Fruit fly (Drosophila melanogaster) whole organism: ENCODE data around the gene Hakai.

Experiments used
- CG8478 ChIP-seq: fragments of >200 bp; optimal IDR thresholded peaks from 2 replicates; lab custom pipeline; 2018; ENCODE audit warnings: inconsistent platforms
- Dll ChIP-seq: fragments of >200 bp; optimal IDR thresholded peaks from 2 replicates; lab custom pipeline; 2017
- EcR ChIP-seq, 2 experiments: fragments of >200 bp; optimal IDR thresholded peaks; 2 replicates each; lab custom pipeline; 2017; ENCODE audit warnings: missing biosample characterization in 2 of 2, missing genetic modification characterization in 2 of 2, missing genetic modification reagents in 2 of 2
- pan ChIP-seq: fragments of >200 bp; optimal IDR thresholded peaks from 2 replicates; lab custom pipeline; 2017
- psq ChIP-seq: fragments of >200 bp; optimal IDR thresholded peaks from 2 replicates; lab custom pipeline; 2017
- usp ChIP-seq: fragments of >200 bp; optimal IDR thresholded peaks from 2 replicates; lab custom pipeline; 2017; ENCODE audit warnings: missing biosample characterization, missing genetic modification characterization, mixed read lengths

Hakai gene

dm6 chr2L:19582185-19582584, at the start of gene Hakai:
Gene Hakai, minus strand, starts transcription at chr2L:19582474.
- TF ChIP-seq usp, result no peak
- no peak for TF ChIP-seq psq
- no peak for TF ChIP-seq Dll (lab: Kevin White, UChicago)

DNA sequence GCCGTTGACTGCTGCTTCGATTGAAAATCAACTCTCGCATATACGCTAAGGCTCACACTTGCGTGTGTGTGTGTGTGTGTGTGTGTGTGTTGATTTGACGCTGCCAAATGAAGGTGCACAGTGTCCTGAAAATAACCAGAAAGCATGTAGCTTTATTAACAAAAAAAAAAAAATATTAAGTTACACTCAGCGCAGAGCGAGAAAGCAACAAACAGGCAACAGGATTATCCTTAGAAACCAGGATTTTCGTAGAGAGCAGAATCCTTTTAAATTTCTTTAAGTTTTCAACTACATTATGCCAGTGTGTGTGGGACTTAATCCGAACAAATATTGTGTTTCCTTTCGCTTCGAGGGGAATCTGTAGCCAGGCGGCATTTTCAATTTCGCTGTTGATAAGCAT, 45.7 kb upstream of the Hakai start:
- TF ChIP-seq Dll (lab: Kevin White, UChicago), result no peak
- no peak for TF ChIP-seq psq
- TF ChIP-seq EcR (GFP tag; optimal IDR thresholded peaks at IDR 0.05; lab: Kevin White, UChicago), result no peak
- no peak for TF ChIP-seq pan (lab: Kevin White, UChicago)
- no peak for TF ChIP-seq usp
- no peak for TF ChIP-seq CG8478

DNA sequence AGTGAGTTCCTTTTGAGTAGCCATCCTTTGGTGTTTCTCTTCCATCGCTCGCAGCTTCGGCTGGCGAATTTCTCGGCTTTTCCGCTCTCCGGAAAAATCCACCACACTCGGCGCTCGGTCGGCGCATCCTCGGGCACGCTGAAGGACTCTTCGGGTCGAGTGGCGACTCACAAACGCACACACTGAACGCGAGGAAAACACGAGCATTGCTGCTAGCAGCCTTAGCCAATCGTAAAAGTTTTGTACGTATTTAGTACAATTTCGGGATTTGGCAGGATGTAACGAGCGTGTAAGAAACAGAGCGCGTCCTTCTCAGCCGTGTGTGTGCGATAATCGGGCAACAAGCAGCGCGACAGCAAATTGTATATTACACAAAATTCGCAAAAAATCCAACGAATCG, 24.0 kb upstream of the Hakai start, which contains the start of gene CG46244:
Gene CG46244, plus strand, starts transcription at position 252 of the 400 bp plus-strand sequence.
- TF ChIP-seq usp (no peak), psq (no peak), pan (lab: Kevin White, UChicago) (no peak), CG8478 (no peak), Dll (lab: Kevin White, UChicago) (no peak), EcR (GFP tag; optimal IDR thresholded peaks at IDR 0.05; lab: Kevin White, UChicago) (no peak)

DNA sequence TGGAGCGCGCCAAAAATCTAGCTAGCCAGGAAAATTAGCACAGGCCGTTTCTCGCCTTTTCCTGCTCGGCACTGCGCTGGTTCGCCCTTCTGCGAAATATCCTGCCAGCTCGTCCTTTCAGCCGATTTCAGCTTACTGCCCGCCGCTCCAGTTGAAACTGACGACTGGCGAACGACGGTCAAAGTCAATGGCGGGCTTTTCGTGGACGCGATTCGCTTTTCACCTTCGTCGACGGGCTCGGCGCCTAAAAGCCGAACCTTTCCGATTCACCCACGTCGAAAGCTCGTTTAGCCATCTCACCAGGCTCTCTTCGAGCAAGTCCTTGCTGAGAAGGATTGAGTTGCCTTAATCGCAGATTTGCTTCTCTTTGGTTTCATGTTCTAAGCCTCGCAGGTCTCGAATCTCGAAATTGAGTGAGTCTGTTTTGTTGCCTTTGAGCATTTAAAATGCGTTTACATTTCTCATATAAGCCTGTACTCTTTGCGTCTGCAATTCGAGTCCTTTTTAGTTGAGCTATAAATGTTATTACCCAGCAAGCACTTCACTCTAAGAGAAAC, 23.2 kb upstream of the Hakai start:
- TF ChIP-seq psq (no peak), CG8478 (no peak), pan (lab: Kevin White, UChicago) (no peak), Dll (lab: Kevin White, UChicago) (no peak), usp (no peak)

DNA sequence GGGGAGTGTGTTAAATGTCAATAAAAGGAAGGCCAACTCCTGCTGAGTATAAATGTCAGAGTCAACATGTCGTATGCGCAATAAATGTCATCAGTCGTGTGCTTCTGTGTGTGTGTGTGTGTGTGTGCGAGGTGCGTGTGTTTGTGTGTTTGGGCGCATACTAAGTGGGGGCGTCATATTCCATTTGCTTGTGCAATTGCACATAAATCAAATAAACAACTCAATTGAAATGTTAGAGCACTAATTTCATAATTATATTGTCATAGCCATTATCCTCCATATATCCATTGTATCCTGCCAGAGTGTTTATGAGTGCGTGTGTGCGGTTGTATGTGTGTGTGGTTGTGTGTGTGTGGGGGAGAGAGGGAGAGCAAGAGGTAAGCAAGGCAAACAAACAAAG, 11.8 kb upstream of the Hakai start:
- TF ChIP-seq EcR (GFP tag; optimal IDR thresholded peaks at IDR 0.05; lab: Kevin White, UChicago), result no peak
- TF ChIP-seq psq, result no peak
- no peak for TF ChIP-seq pan (lab: Kevin White, UChicago)
- no peak for TF ChIP-seq usp
- TF ChIP-seq Dll (lab: Kevin White, UChicago), result no peak
- TF ChIP-seq CG8478, result no peak

dm6 chr2L:19590629-19591028, 8.4 kb upstream of the Hakai start:
- TF ChIP-seq EcR (GFP tag; optimal IDR thresholded peaks at IDR 0.05; lab: Kevin White, UChicago), result no peak
- no peak for TF ChIP-seq usp
- no peak for TF ChIP-seq psq
- TF ChIP-seq pan (lab: Kevin White, UChicago), result no peak
- TF ChIP-seq Dll (lab: Kevin White, UChicago), result no peak
- no peak for TF ChIP-seq CG8478

DNA sequence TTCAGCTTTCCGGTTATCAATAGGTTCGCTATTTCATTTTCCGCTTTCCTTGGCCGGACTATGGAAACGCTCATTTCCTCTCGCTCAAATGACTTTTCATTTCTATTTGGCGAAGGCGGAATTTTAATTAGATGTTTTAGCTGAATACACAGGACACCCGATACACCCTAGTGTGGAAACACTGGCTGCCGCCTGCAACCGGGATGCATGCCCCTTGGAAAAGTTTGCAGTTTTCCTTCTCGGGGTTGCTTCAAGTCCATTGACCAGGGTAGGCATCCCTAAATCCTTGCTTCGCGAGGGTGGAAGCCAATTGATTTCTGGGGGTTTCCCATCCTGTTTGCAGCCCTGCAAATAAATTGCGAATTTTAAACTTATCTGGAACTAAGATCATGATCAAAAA, 6.7 kb upstream of the Hakai start:
- no peak for TF ChIP-seq CG8478
- no peak for TF ChIP-seq EcR (GFP tag; optimal IDR thresholded peaks at IDR 0.05; lab: Kevin White, UChicago)
- TF ChIP-seq pan (lab: Kevin White, UChicago), result no peak
- TF ChIP-seq Dll (lab: Kevin White, UChicago), result no peak
- TF ChIP-seq usp, result no peak
- TF ChIP-seq psq, result no peak

- TF ChIP-seq usp (no peak), EcR (GFP tag; optimal IDR thresholded peaks at IDR 0.05; lab: Kevin White, UChicago) (no peak), CG8478 (no peak), pan (lab: Kevin White, UChicago) (no peak), Dll (lab: Kevin White, UChicago) (no peak), psq (no peak)
Observed at dm6 chr2L:19587334-19587659, 5.0 kb upstream of the Hakai start.

DNA sequence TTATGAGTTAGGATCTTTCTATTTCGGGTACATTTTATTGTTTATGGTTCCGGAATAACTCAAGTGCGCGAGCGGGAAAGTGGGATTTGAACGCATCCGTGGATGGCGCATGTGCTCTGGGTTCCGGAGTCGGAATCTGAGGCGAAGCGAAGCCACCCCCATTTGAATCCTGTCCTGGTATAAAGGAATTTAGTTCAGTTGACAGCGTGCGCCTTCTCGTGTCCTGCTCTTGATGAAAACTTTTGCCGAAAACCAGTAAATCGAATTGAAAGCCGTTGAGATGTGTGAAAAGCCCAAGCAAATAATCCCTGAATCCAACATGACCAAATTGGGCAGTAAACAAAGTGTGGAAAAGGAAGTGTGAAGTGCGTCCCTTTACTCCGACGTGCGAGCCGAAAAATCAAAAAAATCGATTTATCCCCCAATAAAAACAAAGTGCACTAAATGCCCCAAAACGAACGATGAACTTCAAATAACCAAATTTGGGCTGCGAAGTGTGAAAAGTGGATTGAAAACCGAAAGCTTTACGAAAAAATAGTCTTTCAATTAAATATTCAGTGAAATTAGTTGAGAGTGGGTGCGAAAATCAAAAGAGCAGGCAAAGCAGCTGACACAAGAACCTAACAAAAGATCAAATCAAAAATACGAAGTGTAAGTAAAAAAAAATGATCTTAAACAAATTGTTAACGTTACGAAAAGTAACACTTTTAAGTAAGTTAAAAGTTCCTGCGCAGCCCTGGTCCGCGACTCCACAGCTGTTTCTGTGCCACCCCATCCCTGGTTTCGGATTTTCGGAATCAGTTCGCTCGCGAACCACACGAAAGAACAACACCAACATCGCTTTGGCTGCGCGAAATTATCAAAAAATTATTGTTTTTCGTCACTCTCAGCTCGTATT, 4.4 kb upstream of the Hakai start, which contains the start of gene Lar:
Gene Lar, plus strand, starts transcription at position 188 of the 898 bp plus-strand sequence.
- TF ChIP-seq psq, result no peak
- no peak for TF ChIP-seq Dll (lab: Kevin White, UChicago)
- no peak for TF ChIP-seq usp
- TF ChIP-seq EcR (GFP tag; optimal IDR thresholded peaks at IDR 0.05; lab: Kevin White, UChicago), result no peak
- TF ChIP-seq pan (lab: Kevin White, UChicago), result no peak
- TF ChIP-seq CG8478, result no peak

DNA sequence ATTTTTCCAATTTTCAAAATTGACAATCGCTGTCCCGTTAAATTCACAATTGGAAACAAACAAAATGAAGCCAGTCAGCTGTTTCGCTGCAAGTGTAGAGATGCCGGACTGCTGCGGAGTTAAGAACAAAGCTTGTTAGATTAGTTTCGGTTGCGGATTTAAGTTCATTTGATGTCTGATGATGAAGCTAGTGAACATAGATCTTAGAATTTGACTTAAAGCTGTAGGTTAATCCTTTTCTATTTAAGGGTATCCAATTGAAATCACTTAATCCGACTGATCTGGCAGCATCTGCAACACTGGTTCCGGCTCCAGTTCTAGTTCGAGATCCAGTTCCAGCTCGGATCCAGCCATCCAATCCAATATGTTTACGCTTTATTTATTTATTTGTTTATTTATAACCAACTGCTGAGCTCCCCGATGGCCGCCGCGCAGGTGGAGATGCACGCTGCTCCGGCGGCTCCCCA, 1.7 kb upstream of the Hakai start, which contains the start of the genes PCNA2 and CG10366:
Gene PCNA2, minus strand, starts transcription at position 65 of the 467 bp plus-strand sequence.
Gene CG10366, plus strand, starts transcription at position 310 of the 467 bp plus-strand sequence.
- no peak for TF ChIP-seq pan (lab: Kevin White, UChicago)
- TF ChIP-seq CG8478, result no peak
- TF ChIP-seq psq, result no peak
- no peak for TF ChIP-seq EcR (GFP tag; optimal IDR thresholded peaks at IDR 0.05; lab: Kevin White, UChicago)
- TF ChIP-seq usp, result no peak
- TF ChIP-seq Dll (lab: Kevin White, UChicago), result no peak

dm6 chr2L:19579995-19580578, 2.2 kb downstream of the Hakai start, which contains the start of gene Pmvk:
Gene Pmvk, minus strand, starts transcription at chr2L:19580351.
- TF ChIP-seq usp (no peak), EcR (GFP tag; optimal IDR thresholded peaks at IDR 0.05; lab: Kevin White, UChicago) (no peak), psq (no peak), CG8478 (no peak)

dm6 chr2L:19577187-19577765, 5.0 kb downstream of the Hakai start, which contains the start of the genes spi and msb1l:
Gene spi, minus strand, starts transcription at chr2L:19577315.
Gene msb1l, plus strand, starts transcription at chr2L:19577701.
- no peak for TF ChIP-seq CG8478
- no peak for TF ChIP-seq usp
- no peak for TF ChIP-seq pan (lab: Kevin White, UChicago)
- no peak for TF ChIP-seq EcR (GFP tag; optimal IDR thresholded peaks at IDR 0.05; lab: Kevin White, UChicago)
